Fruit fly (Drosophila melanogaster): Measurements from ENCODE around the gene Polr3H.

dm6 chr3L:11678313-11678817 is 29.8 kb downstream of the Polr3H start:
- TF ChIP-seq lola (GFP tag; optimal IDR thresholded peaks at IDR 0.05) (no peak), Rel (GFP tag; optimal IDR thresholded peaks at IDR 0.05) (no peak), Rel (tag; optimal IDR thresholded peaks at IDR 0.05) (no peak), Myc (optimal IDR thresholded peaks at IDR 0.05) (no peak)
